Fruit fly (Drosophila melanogaster) whole organism, prepupa: ENCODE measurements around the gene CG11726.

ENCODE experiments used
- Blimp-1 ChIP-seq: fragments of 200-800 bp; sonication (Bioruptor generic); optimal IDR thresholded peaks from 3 replicates; lab custom pipeline; 2017; ENCODE audit warnings: missing biosample characterization, missing genetic modification characterization, mild to moderate bottlenecking, moderate library complexity, missing genetic modification reagents
- CG10631 ChIP-seq: fragments of 200-800 bp; sonication (Bioruptor generic); optimal IDR thresholded peaks from 2 replicates; lab custom pipeline; 2016; ENCODE audit warnings: missing biosample characterization, missing genetic modification characterization
- CG10669 ChIP-seq: fragments of 200-800 bp; sonication (Bioruptor generic); optimal IDR thresholded peaks from 3 replicates; lab custom pipeline; 2018; ENCODE audit warnings: missing biosample characterization, mild to moderate bottlenecking, missing genetic modification characterization, moderate library complexity
- CG11294 ChIP-seq: fragments of 200-800 bp; sonication (Bioruptor generic); IDR thresholded peaks from 2 replicates; pipeline ENCODE4 v1.3.6; 2022; ENCODE audit warnings: missing biosample characterization, missing genetic modification characterization
- CG11762 ChIP-seq: fragments of 200-800 bp; sonication (Bioruptor generic); optimal IDR thresholded peaks from 3 replicates; lab custom pipeline; 2016; ENCODE audit warnings: missing biosample characterization, missing genetic modification characterization; ENCODE audit not compliant: insufficient read depth
- CG11902 ChIP-seq: fragments of 200-800 bp; sonication (Bioruptor generic); optimal IDR thresholded peaks from 3 replicates; lab custom pipeline; 2016; ENCODE audit warnings: missing biosample characterization, missing genetic modification characterization
- CG15336 ChIP-seq: fragments of 200-800 bp; sonication (Bioruptor generic); IDR thresholded peaks from 2 replicates; pipeline ENCODE4 v1.3.6; 2022; ENCODE audit warnings: missing biosample characterization, missing genetic modification characterization
- CG1621 ChIP-seq: fragments of 200-800 bp; sonication (Bioruptor generic); optimal IDR thresholded peaks from 3 replicates; lab custom pipeline; 2018; ENCODE audit warnings: missing biosample characterization, mild to moderate bottlenecking, missing genetic modification characterization
- CG16779 ChIP-seq: fragments of 200-800 bp; sonication (Bioruptor generic); optimal IDR thresholded peaks from 3 replicates; lab custom pipeline; 2017; ENCODE audit warnings: missing biosample characterization, mild to moderate bottlenecking, missing genetic modification characterization
- CG3032 ChIP-seq: fragments of 200-800 bp; optimal IDR thresholded peaks from 2 replicates; lab custom pipeline; 2019; ENCODE audit warnings: missing biosample characterization, mild to moderate bottlenecking, missing genetic modification characterization, moderate library complexity
- CG31627 ChIP-seq: fragments of 200-800 bp; sonication (Bioruptor generic); optimal IDR thresholded peaks from 3 replicates; lab custom pipeline; 2016; ENCODE audit warnings: missing biosample characterization, missing genetic modification characterization
- CG34406 ChIP-seq: fragments of 200-800 bp; sonication (Bioruptor generic); optimal IDR thresholded peaks from 3 replicates; lab custom pipeline; 2016; ENCODE audit warnings: missing biosample characterization, missing genetic modification characterization
- CG3919 ChIP-seq: fragments of 200-800 bp; sonication (Bioruptor generic); optimal IDR thresholded peaks from 3 replicates; lab custom pipeline; 2016; ENCODE audit warnings: missing biosample characterization, missing genetic modification characterization
- CG4318 ChIP-seq: fragments of 200-800 bp; sonication (Bioruptor generic); optimal IDR thresholded peaks from 3 replicates; lab custom pipeline; 2017; ENCODE audit warnings: missing biosample characterization, mild to moderate bottlenecking, missing genetic modification characterization
- CG6163 ChIP-seq: fragments of 200-800 bp; sonication (Bioruptor generic); IDR thresholded peaks from 3 replicates; pipeline ENCODE4 v1.3.6; 2022; ENCODE audit warnings: missing biosample characterization, missing genetic modification characterization
- CG6276 ChIP-seq: fragments of 200-800 bp; sonication (Bioruptor generic); optimal IDR thresholded peaks from 2 replicates; lab custom pipeline; 2017; ENCODE audit warnings: missing biosample characterization, mild to moderate bottlenecking, missing genetic modification characterization
- CG6792 ChIP-seq: fragments of 200-800 bp; sonication (Bioruptor generic); optimal IDR thresholded peaks from 3 replicates; lab custom pipeline; 2016; ENCODE audit warnings: missing biosample characterization, missing genetic modification characterization
- CG6854 ChIP-seq: fragments of 200-800 bp; sonication (Bioruptor generic); optimal IDR thresholded peaks from 2 replicates; lab custom pipeline; 2017; ENCODE audit warnings: missing biosample characterization, mild to moderate bottlenecking, missing genetic modification characterization
- CG7368 ChIP-seq: fragments of 200-800 bp; sonication (Bioruptor generic); optimal IDR thresholded peaks from 3 replicates; lab custom pipeline; 2016; ENCODE audit warnings: missing biosample characterization, missing genetic modification characterization
- CG8119 ChIP-seq: fragments of 200-800 bp; sonication (Bioruptor generic); IDR thresholded peaks from 3 replicates; pipeline ENCODE4 v1.3.6; 2022; ENCODE audit warnings: missing biosample characterization, missing genetic modification characterization
- CG8319 ChIP-seq: fragments of 200-800 bp; sonication (Bioruptor generic); optimal IDR thresholded peaks from 3 replicates; lab custom pipeline; 2016; ENCODE audit warnings: missing biosample characterization, missing genetic modification characterization
- CG8632 ChIP-seq: fragments of 200-800 bp; sonication (Bioruptor generic); optimal IDR thresholded peaks from 3 replicates; lab custom pipeline; 2016; ENCODE audit warnings: missing biosample characterization, missing genetic modification characterization
- CG9139 ChIP-seq: fragments of 200-800 bp; sonication (Bioruptor generic); optimal IDR thresholded peaks from 3 replicates; lab custom pipeline; 2017; ENCODE audit warnings: missing biosample characterization, mild to moderate bottlenecking, missing genetic modification characterization
- Eip75B ChIP-seq: fragments of 200-800 bp; sonication (Bioruptor generic); optimal IDR thresholded peaks from 3 replicates; lab custom pipeline; 2016; ENCODE audit warnings: missing biosample characterization, missing genetic modification characterization
- Eip78C ChIP-seq: fragments of 200-800 bp; sonication (Bioruptor generic); peaks from one replicate; lab custom pipeline; 2016; ENCODE audit warnings: missing biosample characterization, missing genetic modification characterization
- Eip93F ChIP-seq: fragments of 200-800 bp; sonication (Bioruptor generic); optimal IDR thresholded peaks from 2 replicates; lab custom pipeline; 2016; ENCODE audit warnings: missing biosample characterization, mild to moderate bottlenecking, missing genetic modification characterization
- Ets21C ChIP-seq: fragments of 200-800 bp; sonication (Bioruptor generic); optimal IDR thresholded peaks from 3 replicates; lab custom pipeline; 2016; ENCODE audit warnings: missing biosample characterization, missing genetic modification characterization
- Ets96B ChIP-seq: fragments of 200-800 bp; optimal IDR thresholded peaks from 2 replicates; lab custom pipeline; 2019; ENCODE audit warnings: missing biosample characterization, mild to moderate bottlenecking, missing genetic modification characterization, moderate library complexity
- Gug ChIP-seq: fragments of 200-800 bp; sonication (Bioruptor generic); IDR thresholded peaks from 2 replicates; pipeline ENCODE4 v1.3.6; 2022; ENCODE audit warnings: missing biosample characterization, missing genetic modification characterization
- Hr38 ChIP-seq: sonication (Bioruptor generic); optimal IDR thresholded peaks from 2 replicates; lab custom pipeline; 2016; ENCODE audit warnings: missing biosample characterization, missing genetic modification characterization
- Hr39 ChIP-seq: fragments of 200-800 bp; sonication (Bioruptor generic); optimal IDR thresholded peaks from 2 replicates; lab custom pipeline; 2016; ENCODE audit warnings: missing biosample characterization, missing genetic modification characterization
- Hr4 ChIP-seq: fragments of 200-800 bp; sonication (Bioruptor generic); optimal IDR thresholded peaks from 3 replicates; lab custom pipeline; 2016; ENCODE audit warnings: missing biosample characterization, missing genetic modification characterization
- Lpt ChIP-seq: fragments of 200-800 bp; sonication (Bioruptor generic); optimal IDR thresholded peaks from 3 replicates; lab custom pipeline; 2016; ENCODE audit warnings: missing biosample characterization, missing genetic modification characterization
- Met ChIP-seq: fragments of 200-800 bp; sonication (Bioruptor generic); optimal IDR thresholded peaks from 3 replicates; lab custom pipeline; 2016; ENCODE audit warnings: missing biosample characterization, missing genetic modification characterization
- OdsH ChIP-seq: fragments of 200-800 bp; sonication (Bioruptor generic); optimal IDR thresholded peaks from 3 replicates; lab custom pipeline; 2016; ENCODE audit warnings: missing biosample characterization, missing genetic modification characterization
- Smox ChIP-seq: fragments of 200-800 bp; sonication (Bioruptor generic); optimal IDR thresholded peaks from 3 replicates; lab custom pipeline; 2016; ENCODE audit warnings: missing biosample characterization, missing genetic modification characterization
- Sox14 ChIP-seq: fragments of 200-800 bp; sonication (Bioruptor generic); optimal IDR thresholded peaks from 3 replicates; lab custom pipeline; 2016; ENCODE audit warnings: missing biosample characterization, missing genetic modification characterization
- Sox15 ChIP-seq: fragments of 200-800 bp; sonication (Bioruptor generic); optimal IDR thresholded peaks from 3 replicates; lab custom pipeline; 2016; ENCODE audit warnings: missing biosample characterization, missing genetic modification characterization
- acj6 ChIP-seq: fragments of 200-800 bp; sonication (Bioruptor generic); optimal IDR thresholded peaks from 3 replicates; lab custom pipeline; 2016; ENCODE audit warnings: missing biosample characterization, missing genetic modification characterization
- dac ChIP-seq: fragments of 200-800 bp; sonication (Bioruptor generic); optimal IDR thresholded peaks from 2 replicates; lab custom pipeline; 2017; ENCODE audit warnings: missing biosample characterization, mild to moderate bottlenecking, missing genetic modification characterization
- dsx ChIP-seq: fragments of 200-800 bp; optimal IDR thresholded peaks from 3 replicates; lab custom pipeline; 2019; ENCODE audit warnings: missing biosample characterization, mild to moderate bottlenecking, missing genetic modification characterization, moderate library complexity; ENCODE audit not compliant: poor library complexity, severe bottlenecking
- fd59A ChIP-seq: fragments of 200-800 bp; sonication (Bioruptor generic); optimal IDR thresholded peaks from 2 replicates; lab custom pipeline; 2017; ENCODE audit warnings: missing biosample characterization, mild to moderate bottlenecking, missing genetic modification characterization, missing genetic modification reagents
- fd85E ChIP-seq: fragments of 200-800 bp; sonication (Bioruptor generic); optimal IDR thresholded peaks from 3 replicates; lab custom pipeline; 2016; ENCODE audit warnings: missing biosample characterization, missing genetic modification characterization
- fkh ChIP-seq: fragments of 200-800 bp; sonication (Bioruptor generic); optimal IDR thresholded peaks from 3 replicates; lab custom pipeline; 2017; ENCODE audit warnings: missing biosample characterization, mild to moderate bottlenecking, missing genetic modification characterization, moderate library complexity
- lz ChIP-seq: fragments of 200-800 bp; sonication (Bioruptor generic); optimal IDR thresholded peaks from 3 replicates; lab custom pipeline; 2016; ENCODE audit warnings: missing biosample characterization, missing genetic modification characterization
- net ChIP-seq: fragments of 200-800 bp; sonication (Bioruptor generic); optimal IDR thresholded peaks from 3 replicates; lab custom pipeline; 2016; ENCODE audit warnings: missing biosample characterization, missing genetic modification characterization
- pdm3 ChIP-seq: fragments of 200-800 bp; sonication (Bioruptor generic); optimal IDR thresholded peaks from 3 replicates; lab custom pipeline; 2016; ENCODE audit warnings: missing biosample characterization, missing genetic modification characterization
- spab ChIP-seq: fragments of 200-800 bp; sonication (Bioruptor generic); optimal IDR thresholded peaks from 2 replicates; lab custom pipeline; 2017; ENCODE audit warnings: missing biosample characterization, mild to moderate bottlenecking, missing genetic modification characterization, missing genetic modification reagents
- ss ChIP-seq, 2 experiments: fragments of 200-800 bp; sonication (Bioruptor generic); optimal IDR thresholded peaks; 2 replicates in 1 of 2; 3 replicates in 1 of 2; lab custom pipeline; 2017 to 2018; ENCODE audit warnings: mild to moderate bottlenecking in 2 of 2, missing biosample characterization in 2 of 2, missing genetic modification characterization in 2 of 2, moderate library complexity in 1 of 2
- topi ChIP-seq: fragments of 200-800 bp; sonication (Bioruptor generic); optimal IDR thresholded peaks from 3 replicates; lab custom pipeline; 2016; ENCODE audit warnings: missing biosample characterization, missing genetic modification characterization
- vri ChIP-seq: fragments of 200-800 bp; sonication (Bioruptor generic); optimal IDR thresholded peaks from 3 replicates; lab custom pipeline; 2016; ENCODE audit warnings: missing biosample characterization, mild to moderate bottlenecking, missing genetic modification characterization

CG11726 gene

dm6 chr3L:11381126-11381940, 13.2 kb upstream of the CG11726 start:
- TF ChIP-seq CG16779 (tag; lab: Kevin White, UChicago): no peak
- no peak for TF ChIP-seq CG8632 (GFP tag; lab: Kevin White, UChicago)
- no peak for TF ChIP-seq CG9139 (GFP tag; lab: Kevin White, UChicago)
- TF ChIP-seq CG31627 (GFP tag; lab: Kevin White, UChicago): peak; percentile 18
- TF ChIP-seq Eip75B: peak; percentile 6
- no peak for TF ChIP-seq dsx (GFP tag; lab: Kevin White, UChicago)
- no peak for TF ChIP-seq CG8119 (GFP tag; lab: Robert Waterston, UW)
- TF ChIP-seq CG15336 (GFP tag; lab: Robert Waterston, UW): no peak
- TF ChIP-seq OdsH (GFP tag; lab: Kevin White, UChicago): peak; percentile 4
- TF ChIP-seq spab (GFP tag; lab: Kevin White, UChicago): no peak
- TF ChIP-seq Ets21C (GFP tag; lab: Kevin White, UChicago): no peak
- peak; percentile 7 for TF ChIP-seq Hr39
- no peak for TF ChIP-seq acj6 (GFP tag; lab: Kevin White, UChicago)
- TF ChIP-seq Sox15 (GFP tag; lab: Kevin White, UChicago): no peak
- no peak for TF ChIP-seq Gug (GFP tag; lab: Robert Waterston, UW)
- TF ChIP-seq CG11294 (GFP tag; lab: Robert Waterston, UW): no peak
- TF ChIP-seq Ets96B (tag; lab: Kevin White, UChicago): peak; percentile 33
- TF ChIP-seq Eip78C (GFP tag; lab: Kevin White, UChicago): peak; percentile 74
- TF ChIP-seq CG3919 (GFP tag; lab: Kevin White, UChicago): no peak
- TF ChIP-seq CG6163 (GFP tag; lab: Robert Waterston, UW): peak; percentile 64; the same call in 1 of the 3 replicates
- no peak for TF ChIP-seq Eip93F (GFP tag; lab: Kevin White, UChicago)
- peak; percentile 25 for TF ChIP-seq CG6854 (GFP tag; lab: Kevin White, UChicago)
- TF ChIP-seq CG11902 (GFP tag; lab: Kevin White, UChicago): no peak
- no peak for TF ChIP-seq CG34406 (GFP tag; lab: Kevin White, UChicago)
- TF ChIP-seq fd85E (GFP tag; lab: Kevin White, UChicago): no peak
- no peak for TF ChIP-seq CG10631 (GFP tag; lab: Kevin White, UChicago)
- peak; percentile 29 for TF ChIP-seq Met (GFP tag; lab: Kevin White, UChicago)
- peak; percentile 25 for TF ChIP-seq Smox (GFP tag; lab: Kevin White, UChicago)
- TF ChIP-seq CG3032 (tag; lab: Kevin White, UChicago): peak; percentile 22
- peak; percentile 13 for TF ChIP-seq CG1621
- no peak for TF ChIP-seq Blimp-1 (GFP tag; lab: Kevin White, UChicago)
- TF ChIP-seq CG6792 (GFP tag; lab: Kevin White, UChicago): no peak
- TF ChIP-seq CG8319: no peak
- TF ChIP-seq CG10669: no peak
- no peak for TF ChIP-seq Hr4
- no peak for TF ChIP-seq vri
- TF ChIP-seq CG4318 (GFP tag; lab: Kevin White, UChicago): no peak
- no peak for TF ChIP-seq Lpt (GFP tag; lab: Kevin White, UChicago)
- TF ChIP-seq fd59A (GFP tag; lab: Kevin White, UChicago): no peak
- TF ChIP-seq Hr38 (GFP tag; lab: Kevin White, UChicago): no peak
- peak; percentile 30 for TF ChIP-seq lz (GFP tag; lab: Kevin White, UChicago)
- no peak for TF ChIP-seq fkh (GFP tag; lab: Kevin White, UChicago)
- no peak for TF ChIP-seq CG11762 (GFP tag; lab: Kevin White, UChicago)
- no peak for TF ChIP-seq Sox14 (GFP tag; lab: Kevin White, UChicago)
- no peak for TF ChIP-seq net
- peak; percentile 23 for TF ChIP-seq topi (GFP tag; lab: Kevin White, UChicago)
- TF ChIP-seq CG6276 (GFP tag; lab: Kevin White, UChicago): no peak
- no peak for TF ChIP-seq ss (GFP tag; optimal IDR thresholded peaks at IDR 0.05; lab: Kevin White, UChicago)
- no peak for TF ChIP-seq CG7368 (GFP tag; lab: Kevin White, UChicago)
- no peak for TF ChIP-seq dac (GFP tag; lab: Kevin White, UChicago)
- TF ChIP-seq pdm3 (GFP tag; lab: Kevin White, UChicago): peak; percentile 29
